Worm (Caenorhabditis elegans) whole organism, young adult: ENCODE results near the gene rabr-4.

ENCODE experiments used
- ceh-91 ChIP-seq: fragments of 200-800 bp; sonication (Bioruptor generic); IDR thresholded peaks from 2 replicates; pipeline ENCODE4 v1.3.6; 2022; ENCODE audit warnings: missing genetic modification reagents, missing genetic modification characterization, missing compliant biosample characterization
- lin-54 ChIP-seq: fragments of 200-800 bp; sonication (Bioruptor generic); optimal IDR thresholded peaks from 2 replicates; lab custom pipeline; 2018; ENCODE audit warnings: mild to moderate bottlenecking, missing genetic modification characterization, missing compliant biosample characterization

- TF ChIP-seq lin-54 (GFP tag; lab: Kevin White, UChicago): no peak
- no peak for TF ChIP-seq ceh-91 (GFP tag; lab: Robert Waterston, UW)
These were observed 15.7 kb downstream of the rabr-4 start, which contains the start of gene F11A5.16 for ce11 chrV:16210257-16211002.
